Fruit fly (Drosophila melanogaster) whole organism, embryonic: ENCODE results near the gene Adck5.

Experiments
- ATbp ChIP-seq: fragments of 200-800 bp; sonication (Bioruptor generic); optimal IDR thresholded peaks from 2 replicates; lab custom pipeline; 2017; ENCODE audit warnings: missing biosample characterization, mild to moderate bottlenecking, missing genetic modification characterization, missing genetic modification reagents
- Asciz ChIP-seq: fragments of 200-800 bp; sonication (Bioruptor generic); optimal IDR thresholded peaks from 2 replicates; lab custom pipeline; 2017; ENCODE audit warnings: missing biosample characterization, mild to moderate bottlenecking, missing genetic modification characterization, missing genetic modification reagents
- B-H1 ChIP-seq: fragments of 200-800 bp; sonication (Bioruptor generic); IDR thresholded peaks from 3 replicates; pipeline ENCODE4 v1.3.6; 2022; ENCODE audit warnings: missing biosample characterization, missing genetic modification characterization
- BEAF-32 ChIP-seq: fragments of 200-800 bp; sonication (Bioruptor generic); optimal IDR thresholded peaks from 3 replicates; lab custom pipeline; 2017; ENCODE audit warnings: missing biosample characterization, missing genetic modification characterization, mild to moderate bottlenecking, moderate library complexity, missing genetic modification reagents
- Bdp1 ChIP-seq: fragments of 200-800 bp; sonication (Bioruptor generic); optimal IDR thresholded peaks from 3 replicates; lab custom pipeline; 2016; ENCODE audit warnings: missing biosample characterization, missing genetic modification characterization
- CG10147 ChIP-seq: fragments of 200-800 bp; sonication (Bioruptor generic); optimal IDR thresholded peaks from 2 replicates; lab custom pipeline; 2019; ENCODE audit warnings: missing biosample characterization, mild to moderate bottlenecking, missing genetic modification characterization, moderate library complexity
- CG12104 ChIP-seq: fragments of 200-800 bp; sonication (Bioruptor generic); optimal IDR thresholded peaks from 3 replicates; lab custom pipeline; 2016; ENCODE audit warnings: missing biosample characterization, missing genetic modification characterization
- CG12155 ChIP-seq: fragments of 200-800 bp; sonication (Bioruptor generic); optimal IDR thresholded peaks from 3 replicates; lab custom pipeline; 2016; ENCODE audit warnings: missing biosample characterization, missing genetic modification characterization
- CG15479 ChIP-seq: fragments of 200-800 bp; sonication (Bioruptor generic); optimal IDR thresholded peaks from 3 replicates; lab custom pipeline; 2019; ENCODE audit warnings: missing biosample characterization, mild to moderate bottlenecking, missing genetic modification characterization, moderate library complexity
- CG15696 ChIP-seq: fragments of 200-800 bp; sonication (Bioruptor generic); optimal IDR thresholded peaks from 2 replicates; lab custom pipeline; 2019; ENCODE audit warnings: missing biosample characterization, mild to moderate bottlenecking, missing genetic modification characterization, moderate library complexity
- CG17568 ChIP-seq: fragments of 200-800 bp; sonication (Bioruptor generic); optimal IDR thresholded peaks from 2 replicates; lab custom pipeline; 2018; ENCODE audit warnings: missing biosample characterization, mild to moderate bottlenecking, missing genetic modification characterization, moderate library complexity
- CG18011 ChIP-seq: fragments of 200-800 bp; sonication (Bioruptor generic); optimal IDR thresholded peaks from 2 replicates; lab custom pipeline; 2017; ENCODE audit warnings: missing biosample characterization, missing genetic modification characterization, mild to moderate bottlenecking, moderate library complexity, missing genotype
- CG18764 ChIP-seq: fragments of 200-800 bp; sonication (Bioruptor generic); optimal IDR thresholded peaks from 3 replicates; lab custom pipeline; 2016; ENCODE audit warnings: missing biosample characterization, missing genetic modification characterization
- CG34224 ChIP-seq: fragments of 200-800 bp; sonication (Bioruptor generic); IDR thresholded peaks from 3 replicates; pipeline ENCODE4 v1.3.6; 2022; ENCODE audit warnings: missing biosample characterization, missing genetic modification characterization; ENCODE audit not compliant: partially characterized antibody
- CG3995 ChIP-seq: fragments of 200-800 bp; sonication (Bioruptor generic); optimal IDR thresholded peaks from 3 replicates; lab custom pipeline; 2016; ENCODE audit warnings: missing biosample characterization, missing genetic modification characterization
- CG4820 ChIP-seq: fragments of 200-800 bp; sonication (Bioruptor generic); optimal IDR thresholded peaks from 3 replicates; lab custom pipeline; 2016; ENCODE audit warnings: missing biosample characterization, missing genetic modification characterization
- CG6765 ChIP-seq: fragments of 200-800 bp; sonication (Bioruptor generic); optimal IDR thresholded peaks from 3 replicates; lab custom pipeline; 2017; ENCODE audit warnings: missing biosample characterization, mild to moderate bottlenecking, missing genetic modification characterization
- CG7556 ChIP-seq: fragments of 200-800 bp; sonication (Bioruptor generic); optimal IDR thresholded peaks from 2 replicates; lab custom pipeline; 2017; ENCODE audit warnings: missing biosample characterization, mild to moderate bottlenecking, missing genetic modification characterization
- CG8388 ChIP-seq: fragments of 200-800 bp; sonication (Bioruptor generic); optimal IDR thresholded peaks from 2 replicates; lab custom pipeline; 2019; ENCODE audit warnings: missing biosample characterization, mild to moderate bottlenecking, missing genetic modification characterization, moderate library complexity
- CG9609 ChIP-seq: fragments of 200-800 bp; sonication (Bioruptor generic); optimal IDR thresholded peaks from 3 replicates; lab custom pipeline; 2016; ENCODE audit warnings: missing biosample characterization, missing genetic modification characterization
- CG9817 ChIP-seq: fragments of 200-800 bp; sonication (Bioruptor generic); optimal IDR thresholded peaks from 2 replicates; lab custom pipeline; 2018; ENCODE audit warnings: missing biosample characterization, mild to moderate bottlenecking, missing genetic modification characterization, moderate library complexity
- CoRest ChIP-seq: fragments of 200-800 bp; sonication (Bioruptor generic); optimal IDR thresholded peaks from 3 replicates; lab custom pipeline; 2018; ENCODE audit warnings: missing biosample characterization, mild to moderate bottlenecking, missing genetic modification characterization, moderate library complexity
- D19B ChIP-seq: fragments of 200-800 bp; sonication (Bioruptor generic); optimal IDR thresholded peaks from 2 replicates; lab custom pipeline; 2017; ENCODE audit warnings: missing biosample characterization, mild to moderate bottlenecking, missing genetic modification characterization
- Dref ChIP-seq: fragments of 200-800 bp; sonication (Bioruptor generic); IDR thresholded peaks from 2 replicates; pipeline ENCODE4 v1.3.6; 2022; ENCODE audit warnings: missing biosample characterization, missing genetic modification characterization
- HmgZ ChIP-seq: fragments of 200-800 bp; sonication (Bioruptor generic); optimal IDR thresholded peaks from 2 replicates; lab custom pipeline; 2018; ENCODE audit warnings: missing biosample characterization, mild to moderate bottlenecking, missing genetic modification characterization
- Hsf ChIP-seq: fragments of 200-800 bp; sonication (Bioruptor generic); optimal IDR thresholded peaks from 3 replicates; lab custom pipeline; 2016; ENCODE audit warnings: missing biosample characterization, missing genetic modification characterization
- Kr ChIP-seq: fragments of 200-800 bp; sonication (Bioruptor generic); optimal IDR thresholded peaks from 2 replicates; lab custom pipeline; 2017; ENCODE audit warnings: missing biosample characterization, mild to moderate bottlenecking, missing genetic modification characterization
- Med ChIP-seq: fragments of 200-800 bp; sonication (Bioruptor generic); peaks from one replicate; lab custom pipeline; 2016; ENCODE audit warnings: missing biosample characterization, missing genetic modification characterization, mild to moderate bottlenecking, inconsistent platforms, moderate library complexity
- Mes4 ChIP-seq: fragments of 200-800 bp; sonication (Bioruptor generic); optimal IDR thresholded peaks from 2 replicates; lab custom pipeline; 2016; ENCODE audit warnings: missing biosample characterization, missing genetic modification characterization
- NfI ChIP-seq: fragments of 200-800 bp; sonication (Bioruptor generic); optimal IDR thresholded peaks from 3 replicates; lab custom pipeline; 2018; ENCODE audit warnings: missing biosample characterization, mild to moderate bottlenecking, missing genetic modification characterization, moderate library complexity
- Sin3A ChIP-seq: fragments of >200 bp; optimal IDR thresholded peaks from 2 replicates; lab custom pipeline; 2018
- Spps ChIP-seq: fragments of 200-800 bp; sonication (Bioruptor generic); optimal IDR thresholded peaks from 2 replicates; lab custom pipeline; 2018; ENCODE audit warnings: missing biosample characterization, mild to moderate bottlenecking, missing genetic modification characterization
- ap ChIP-seq: fragments of 200-800 bp; sonication (Bioruptor generic); IDR thresholded peaks from 2 replicates; pipeline ENCODE4 v1.3.6; 2022; ENCODE audit warnings: missing biosample characterization, missing genetic modification characterization
- bab2 ChIP-seq: fragments of 200-800 bp; sonication (Bioruptor generic); optimal IDR thresholded peaks from 2 replicates; lab custom pipeline; 2016; ENCODE audit warnings: missing biosample characterization, missing genetic modification characterization
- bsh ChIP-seq, 2 experiments: fragments of 200-800 bp; sonication (Bioruptor generic); optimal IDR thresholded peaks; 2 replicates each; lab custom pipeline; 2017 to 2018; ENCODE audit warnings: mild to moderate bottlenecking in 2 of 2, missing biosample characterization in 2 of 2, missing genetic modification characterization in 2 of 2, moderate library complexity in 1 of 2
- fd102C ChIP-seq: fragments of 200-800 bp; sonication (Bioruptor generic); optimal IDR thresholded peaks from 2 replicates; lab custom pipeline; 2018; ENCODE audit warnings: missing biosample characterization, mild to moderate bottlenecking, missing genetic modification characterization, moderate library complexity
- gcm ChIP-seq: fragments of 200-800 bp; sonication (Bioruptor generic); optimal IDR thresholded peaks from 2 replicates; lab custom pipeline; 2019; ENCODE audit warnings: missing biosample characterization, mild to moderate bottlenecking, missing genetic modification characterization, moderate library complexity
- gem ChIP-seq: fragments of 200-800 bp; sonication (Bioruptor generic); optimal IDR thresholded peaks from 2 replicates; lab custom pipeline; 2019; ENCODE audit warnings: missing biosample characterization, mild to moderate bottlenecking, missing genetic modification characterization, moderate library complexity
- gfzf ChIP-seq: fragments of 200-800 bp; sonication (Bioruptor generic); optimal IDR thresholded peaks from 2 replicates; lab custom pipeline; 2016; ENCODE audit warnings: missing biosample characterization, mild to moderate bottlenecking, missing genetic modification characterization, moderate library complexity
- hbn ChIP-seq: fragments of 200-800 bp; sonication (Bioruptor generic); IDR thresholded peaks from 2 replicates; pipeline ENCODE4 v1.3.6; 2022; ENCODE audit warnings: missing biosample characterization, missing genetic modification characterization; ENCODE audit not compliant: partially characterized antibody
- hth ChIP-seq: fragments of >200 bp; optimal IDR thresholded peaks from 2 replicates; lab custom pipeline; 2017; ENCODE audit warnings: inconsistent platforms
- inv ChIP-seq: fragments of 200-800 bp; sonication (Bioruptor generic); IDR thresholded peaks from 2 replicates; pipeline ENCODE4 v1.3.6; 2022; ENCODE audit warnings: missing biosample characterization, missing genetic modification characterization; ENCODE audit not compliant: partially characterized antibody
- ken ChIP-seq: fragments of 200-800 bp; sonication (Bioruptor generic); IDR thresholded peaks from 3 replicates; pipeline ENCODE4 v1.3.6; 2022; ENCODE audit warnings: missing biosample characterization, missing genetic modification characterization
- lmd ChIP-seq: fragments of 200-800 bp; sonication (Bioruptor generic); IDR thresholded peaks from 2 replicates; pipeline ENCODE4 v1.3.6; 2022; ENCODE audit warnings: missing biosample characterization, missing genetic modification characterization
- mam ChIP-seq: fragments of 200-800 bp; sonication (Bioruptor generic); optimal IDR thresholded peaks from 3 replicates; lab custom pipeline; 2016; ENCODE audit warnings: missing biosample characterization, missing genetic modification characterization
- nerfin-2 ChIP-seq: fragments of 200-800 bp; sonication (Bioruptor generic); IDR thresholded peaks from 2 replicates; pipeline ENCODE4 v1.3.6; 2022; ENCODE audit warnings: missing biosample characterization, missing genetic modification characterization; ENCODE audit not compliant: partially characterized antibody
- peb ChIP-seq: fragments of 200-800 bp; sonication (Bioruptor generic); IDR thresholded peaks from 2 replicates; pipeline ENCODE4 v1.3.6; 2022; ENCODE audit warnings: missing biosample characterization, missing genetic modification characterization
- prd ChIP-seq, 3 experiments: fragments of >200 bp in 2 of 3; fragments of 200-800 bp in 1 of 3; sonication (Bioruptor generic) in 1 of 3; optimal IDR thresholded peaks in 2 of 3; IDR thresholded peaks in 1 of 3; 2 replicates in 2 of 3; 3 replicates in 1 of 3; pipeline versions ENCODE4 v1.3.6 to Lab custom; 2017 to 2022; ENCODE audit warnings: missing biosample characterization in 1 of 3, missing genetic modification characterization in 1 of 3
- seq ChIP-seq: fragments of 200-800 bp; sonication (Bioruptor generic); IDR thresholded peaks from 2 replicates; pipeline ENCODE4 v1.3.6; 2022; ENCODE audit warnings: missing biosample characterization, missing genetic modification characterization
- sob ChIP-seq: fragments of 200-800 bp; sonication (Bioruptor generic); IDR thresholded peaks from 2 replicates; pipeline ENCODE4 v1.3.6; 2022; ENCODE audit warnings: missing biosample characterization, missing genetic modification characterization

The Adck5 gene

DNA sequence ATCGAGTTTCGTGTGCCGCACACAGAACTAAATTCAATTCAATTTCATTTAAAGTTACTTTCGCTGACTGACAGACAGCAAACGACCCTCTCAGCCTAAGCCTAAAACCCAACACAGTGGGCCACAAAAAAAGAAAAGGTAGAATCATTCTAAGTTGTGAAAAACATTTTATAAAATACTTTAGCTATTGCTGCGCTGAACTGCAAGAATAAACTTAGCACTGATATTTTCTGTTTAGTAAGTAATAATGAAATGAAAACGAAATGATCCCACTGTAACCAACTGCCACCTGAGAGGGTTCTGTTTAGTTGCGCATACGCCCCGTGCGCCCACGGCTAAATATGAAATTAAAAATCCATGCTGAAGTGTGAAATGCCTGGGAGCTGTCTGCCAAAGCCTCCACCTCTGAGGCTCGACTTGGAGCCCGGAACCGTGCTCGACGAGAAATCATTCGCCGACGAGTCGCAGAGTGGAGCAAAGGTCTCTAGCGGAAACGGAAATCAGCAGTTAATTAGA is 3.5 kb downstream of the Adck5 start, which contains the start of gene CG14142 (continued):
- TF ChIP-seq Med (GFP tag; lab: Kevin White, UChicago) = peak; percentile 50
- TF ChIP-seq CG6765 (GFP tag; lab: Kevin White, UChicago) = no peak
- no peak for TF ChIP-seq B-H1 (GFP tag; lab: Robert Waterston, UW)
- TF ChIP-seq gfzf = no peak
- no peak for TF ChIP-seq inv (GFP tag; lab: Robert Waterston, UW)
- TF ChIP-seq Bdp1 (GFP tag; lab: Kevin White, UChicago) = no peak
- TF ChIP-seq CG15696 (tag; lab: Kevin White, UChicago) = no peak
- TF ChIP-seq CG9817 (tag; lab: Kevin White, UChicago) = no peak
- TF ChIP-seq seq = no peak
- TF ChIP-seq CG12104 (GFP tag; lab: Kevin White, UChicago) = no peak
- TF ChIP-seq CG18011 (GFP tag; lab: Kevin White, UChicago) = no peak
- no peak for TF ChIP-seq CG34224 (GFP tag; lab: Robert Waterston, UW)
- TF ChIP-seq gem (tag; lab: Kevin White, UChicago) = no peak
- TF ChIP-seq CG9609 (GFP tag; lab: Kevin White, UChicago) = no peak
- no peak for TF ChIP-seq Spps (tag; lab: Kevin White, UChicago)
- TF ChIP-seq Sin3A = no peak
- no peak for TF ChIP-seq ken (GFP tag; lab: Robert Waterston, UW)
- TF ChIP-seq gcm (GFP tag; lab: Kevin White, UChicago) = no peak
- TF ChIP-seq BEAF-32 = no peak
- no peak for TF ChIP-seq hbn (GFP tag; lab: Robert Waterston, UW)
- no peak for TF ChIP-seq sob (GFP tag; lab: Robert Waterston, UW)
- TF ChIP-seq Mes4 (GFP tag; lab: Kevin White, UChicago) = no peak
- no peak for TF ChIP-seq ap
- no peak for TF ChIP-seq peb (GFP tag; lab: Robert Waterston, UW)
- TF ChIP-seq CG4820 (GFP tag; lab: Kevin White, UChicago) = no peak
- TF ChIP-seq lmd (GFP tag; lab: Robert Waterston, UW) = peak; percentile 15; the same call in 1 of the 2 replicates
- TF ChIP-seq CG18764 = no peak
- no peak for TF ChIP-seq CG10147 (GFP tag; lab: Kevin White, UChicago)
- TF ChIP-seq CG12155 = no peak
- TF ChIP-seq CG8388 (GFP tag; lab: Kevin White, UChicago) = no peak
- no peak for TF ChIP-seq hth (lab: Kevin White, UChicago)
- TF ChIP-seq HmgZ (tag; lab: Kevin White, UChicago) = no peak
- TF ChIP-seq CG7556 (GFP tag; lab: Kevin White, UChicago) = no peak
- TF ChIP-seq nerfin-2 (GFP tag; lab: Robert Waterston, UW) = no peak
- no peak for TF ChIP-seq mam (GFP tag; lab: Kevin White, UChicago)
- no peak for TF ChIP-seq Dref (GFP tag; lab: Robert Waterston, UW)
- TF ChIP-seq Asciz = no peak
- TF ChIP-seq D19B (GFP tag; lab: Kevin White, UChicago) = no peak
- TF ChIP-seq bab2 (GFP tag; lab: Kevin White, UChicago) = no peak
- peak in 1 of 2 experiments; percentile 32 for TF ChIP-seq bsh (GFP tag; optimal IDR thresholded peaks at IDR 0.05; lab: Kevin White, UChicago)
- TF ChIP-seq CoRest (tag; lab: Kevin White, UChicago) = no peak
- no peak for TF ChIP-seq fd102C (GFP tag; lab: Kevin White, UChicago)
- no peak for TF ChIP-seq prd (optimal IDR thresholded peaks at IDR 0.05; lab: Kevin White, UChicago)
- TF ChIP-seq prd (GFP tag; IDR thresholded peaks at IDR 0.05; lab: Robert Waterston, UW) = 0 out of 3 replicates have a peak, but pooled peaks have one; percentile 32
- TF ChIP-seq Hsf = no peak
- no peak for TF ChIP-seq CG15479
- TF ChIP-seq ATbp (GFP tag; lab: Kevin White, UChicago) = no peak
- no peak for TF ChIP-seq CG3995 (GFP tag; lab: Kevin White, UChicago)
- TF ChIP-seq CG17568 = no peak
- TF ChIP-seq Kr (GFP tag; lab: Kevin White, UChicago) = no peak
- TF ChIP-seq NfI = no peak
